Worm (Caenorhabditis elegans): ENCODE data around the gene svop-1.

svop-1 gene

DNA sequence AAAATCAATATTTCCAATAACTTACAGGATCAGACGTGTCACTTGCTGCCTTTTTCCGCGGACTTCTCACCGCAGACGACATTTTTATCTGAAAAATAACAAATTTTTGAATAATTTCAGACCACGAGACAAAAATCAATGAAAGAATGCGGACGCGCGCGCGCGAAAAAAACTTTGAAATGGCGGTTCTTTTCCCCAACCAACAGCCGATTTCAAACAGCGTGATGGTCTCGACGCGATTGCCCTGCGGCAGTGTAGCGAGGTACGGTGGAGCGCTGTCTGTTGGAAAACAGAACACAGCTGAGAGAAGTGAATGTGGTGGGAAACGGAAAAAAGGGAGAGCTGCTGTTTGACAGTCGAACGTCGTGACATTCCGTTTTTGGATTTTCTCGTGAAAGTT is 18.8 kb upstream of the svop-1 start, which contains the start of gene lin-9:
lin-9 (minus strand) TSS at position 88 of the 400 bp plus-strand sequence.
- TF ChIP-seq hnd-1 (tag; optimal IDR thresholded peaks at IDR 0.05) (no peak), pes-1 (GFP tag; IDR thresholded peaks at IDR 0.05) (peak; percentile 36; the same call in 1 of the 2 replicates), F13C5.2 (tag; optimal IDR thresholded peaks at IDR 0.05) (peak; percentile 77), ceh-36 (tag; optimal IDR thresholded peaks at IDR 0.05) (no peak), hmg-4 (GFP tag; optimal IDR thresholded peaks at IDR 0.05) (peak; percentile 70), ceh-13 (GFP tag; optimal IDR thresholded peaks at IDR 0.05) (no peak), sea-1 (GFP tag; conservative IDR thresholded peaks at IDR 0.05) (no peak), tra-4 (tag; optimal IDR thresholded peaks at IDR 0.05) (no peak), scrt-1 (GFP tag; IDR thresholded peaks at IDR 0.05) (no peak)

DNA sequence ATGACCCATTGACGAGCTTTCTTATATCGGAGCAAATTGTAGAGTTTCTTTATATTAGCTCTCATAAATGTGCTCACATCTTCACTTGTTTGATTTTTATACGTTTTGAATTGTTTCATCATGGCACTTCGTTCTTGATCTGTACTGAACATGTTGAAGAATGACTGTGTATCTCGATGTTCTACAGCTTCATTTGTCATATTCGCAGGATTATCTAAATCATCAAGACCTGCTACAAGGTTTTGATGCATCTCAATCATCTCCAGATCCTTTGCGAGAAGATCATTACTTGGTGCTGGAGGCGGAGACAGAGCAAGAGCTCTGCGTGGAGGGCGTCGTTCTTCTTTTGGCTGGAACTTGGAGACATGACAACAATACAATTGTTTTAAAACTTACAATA is 18.0 kb upstream of the svop-1 start:
- TF ChIP-seq aly-1 (tag; optimal IDR thresholded peaks at IDR 0.05) (no peak), sea-1 (GFP tag; conservative IDR thresholded peaks at IDR 0.05) (no peak), scrt-1 (GFP tag; IDR thresholded peaks at IDR 0.05) (no peak), B0310.2 (tag; optimal IDR thresholded peaks at IDR 0.05) (no peak), tbx-37 (GFP tag; conservative IDR thresholded peaks at IDR 0.05) (no peak), flt-1 (GFP tag; IDR thresholded peaks at IDR 0.05) (no peak), F13C5.2 (tag; optimal IDR thresholded peaks at IDR 0.05) (no peak), tra-4 (tag; optimal IDR thresholded peaks at IDR 0.05) (no peak), hnd-1 (tag; optimal IDR thresholded peaks at IDR 0.05) (no peak), tbx-11 (GFP tag; IDR thresholded peaks at IDR 0.05) (no peak), hmbx-1 (tag; optimal IDR thresholded peaks at IDR 0.05) (no peak), hmg-4 (GFP tag; optimal IDR thresholded peaks at IDR 0.05) (no peak), ama-1 (optimal IDR thresholded peaks at IDR 0.05) (no peak), ceh-13 (GFP tag; optimal IDR thresholded peaks at IDR 0.05) (no peak), pes-1 (GFP tag; IDR thresholded peaks at IDR 0.05) (no peak), ceh-36 (tag; optimal IDR thresholded peaks at IDR 0.05) (no peak), ets-7 (tag; optimal IDR thresholded peaks at IDR 0.05) (no peak)

ce11 chrIII:8901078-8901477 is 15.8 kb upstream of the svop-1 start:
- TF ChIP-seq flt-1 (GFP tag; IDR thresholded peaks at IDR 0.05) (peak; percentile 65; the same call in 1 of the 2 replicates), sea-1 (GFP tag; conservative IDR thresholded peaks at IDR 0.05) (0 out of 2 replicates have a peak, but pooled peaks have one; percentile 34), pes-1 (GFP tag; IDR thresholded peaks at IDR 0.05) (peak; percentile 66), tbx-11 (GFP tag; IDR thresholded peaks at IDR 0.05) (peak; percentile 19; the same call in 1 of the 2 replicates)

DNA sequence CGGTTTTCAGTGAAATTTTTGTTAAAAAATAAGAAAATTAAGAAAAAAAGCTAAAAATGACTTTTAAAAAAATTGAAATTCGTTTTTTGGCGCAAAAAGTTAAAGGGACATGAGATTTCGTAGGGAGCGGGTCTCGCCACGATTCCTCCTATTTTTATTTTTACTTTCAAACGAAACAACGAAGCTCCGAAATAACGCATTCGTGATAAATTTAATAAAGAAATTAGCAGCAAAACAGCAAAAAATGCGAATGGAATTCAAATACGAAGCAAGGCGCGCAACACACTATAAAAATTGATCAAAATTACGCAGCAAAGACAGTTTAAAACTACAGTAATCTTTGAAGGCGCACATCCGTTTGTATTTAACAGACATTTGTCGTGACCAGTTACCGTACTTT is 14.5 kb upstream of the svop-1 start:
- no peak for TF ChIP-seq F13C5.2 (tag; optimal IDR thresholded peaks at IDR 0.05)
- TF ChIP-seq flt-1 (GFP tag; IDR thresholded peaks at IDR 0.05) = no peak
- TF ChIP-seq ceh-13 (GFP tag; optimal IDR thresholded peaks at IDR 0.05) = no peak
- TF ChIP-seq aly-1 (tag; optimal IDR thresholded peaks at IDR 0.05) = no peak
- no peak for TF ChIP-seq tra-4 (tag; optimal IDR thresholded peaks at IDR 0.05)
- TF ChIP-seq tbx-37 (GFP tag; conservative IDR thresholded peaks at IDR 0.05) = no peak
- TF ChIP-seq pes-1 (GFP tag; IDR thresholded peaks at IDR 0.05) = no peak
- TF ChIP-seq hmg-4 (GFP tag; optimal IDR thresholded peaks at IDR 0.05) = no peak
- TF ChIP-seq hmbx-1 (tag; optimal IDR thresholded peaks at IDR 0.05) = no peak
- TF ChIP-seq ceh-36 (tag; optimal IDR thresholded peaks at IDR 0.05) = no peak
- no peak for TF ChIP-seq ama-1 (optimal IDR thresholded peaks at IDR 0.05)
- no peak for TF ChIP-seq tbx-11 (GFP tag; IDR thresholded peaks at IDR 0.05)

DNA sequence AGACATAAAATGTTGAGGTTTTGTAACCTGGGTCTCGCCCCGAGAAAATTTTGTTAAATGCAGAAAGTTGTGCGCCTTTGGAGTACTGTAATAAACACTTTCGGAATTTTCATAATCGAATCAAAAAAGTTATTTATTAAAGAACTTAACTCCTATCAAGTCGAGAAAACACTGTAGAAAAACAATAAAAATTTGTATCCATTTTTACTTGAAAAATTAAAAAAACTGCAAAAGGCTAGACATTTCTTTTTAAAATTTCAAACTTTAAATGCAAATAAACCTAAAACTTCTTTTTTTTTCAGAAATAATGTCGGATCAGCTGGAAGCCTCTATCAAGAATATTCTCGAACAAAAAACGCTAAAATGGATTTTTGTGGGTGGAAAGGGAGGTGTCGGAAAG is 9.5 kb upstream of the svop-1 start, which contains the start of gene asna-1:
asna-1 (plus strand) TSS at position 301 of the 400 bp plus-strand sequence.
- TF ChIP-seq hmg-4 (GFP tag; optimal IDR thresholded peaks at IDR 0.05) (no peak), ama-1 (optimal IDR thresholded peaks at IDR 0.05) (no peak), B0310.2 (tag; optimal IDR thresholded peaks at IDR 0.05) (no peak), pes-1 (GFP tag; IDR thresholded peaks at IDR 0.05) (no peak; the same call in 1 of the 2 replicates), aly-1 (tag; optimal IDR thresholded peaks at IDR 0.05) (no peak)

ce11 chrIII:8893464-8893863 is 8.2 kb upstream of the svop-1 start, which contains the start of gene ZK637.4:
Gene ZK637.4 (plus strand): TSS chrIII:8893764.
- TF ChIP-seq tbx-37 (GFP tag; conservative IDR thresholded peaks at IDR 0.05) = no peak
- TF ChIP-seq F13C5.2 (tag; optimal IDR thresholded peaks at IDR 0.05) = no peak
- no peak for TF ChIP-seq sea-1 (GFP tag; conservative IDR thresholded peaks at IDR 0.05)
- TF ChIP-seq aly-1 (tag; optimal IDR thresholded peaks at IDR 0.05) = no peak
- TF ChIP-seq hmg-4 (GFP tag; optimal IDR thresholded peaks at IDR 0.05) = no peak
- TF ChIP-seq hnd-1 (tag; optimal IDR thresholded peaks at IDR 0.05) = no peak
- no peak for TF ChIP-seq scrt-1 (GFP tag; IDR thresholded peaks at IDR 0.05)
- TF ChIP-seq ceh-36 (tag; optimal IDR thresholded peaks at IDR 0.05) = no peak
- no peak for TF ChIP-seq flt-1 (GFP tag; IDR thresholded peaks at IDR 0.05)
- TF ChIP-seq hmbx-1 (tag; optimal IDR thresholded peaks at IDR 0.05) = no peak
- no peak for TF ChIP-seq B0310.2 (tag; optimal IDR thresholded peaks at IDR 0.05)
- TF ChIP-seq tbx-11 (GFP tag; IDR thresholded peaks at IDR 0.05) = no peak
- no peak for TF ChIP-seq ets-7 (tag; optimal IDR thresholded peaks at IDR 0.05)
- TF ChIP-seq pes-1 (GFP tag; IDR thresholded peaks at IDR 0.05) = no peak

DNA sequence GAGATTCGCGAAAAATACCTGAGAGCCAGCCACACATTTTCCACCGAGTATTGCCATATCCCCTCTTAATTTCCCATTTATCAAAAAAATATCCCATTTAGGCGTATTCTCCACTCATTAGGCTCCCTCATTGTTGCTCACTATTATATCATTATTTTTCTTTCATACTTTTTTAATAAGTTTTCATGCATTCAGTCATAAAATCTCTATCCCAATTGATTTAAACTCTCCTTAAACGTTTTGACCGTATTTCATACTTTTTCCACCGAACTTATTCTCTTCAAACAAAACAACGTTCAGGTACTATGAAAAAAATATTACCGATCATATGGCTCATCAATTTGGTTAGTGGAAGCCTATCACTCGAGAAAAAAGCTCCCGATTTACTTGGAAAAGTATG is 4.6 kb upstream of the svop-1 start, which contains the start of gene lnkn-1:
lnkn-1 (plus strand) TSS at position 301 of the 400 bp plus-strand sequence.
- TF ChIP-seq aly-1 (tag; optimal IDR thresholded peaks at IDR 0.05) (no peak), pes-1 (GFP tag; IDR thresholded peaks at IDR 0.05) (no peak), ets-7 (tag; optimal IDR thresholded peaks at IDR 0.05) (no peak), hmbx-1 (tag; optimal IDR thresholded peaks at IDR 0.05) (no peak), tbx-37 (GFP tag; conservative IDR thresholded peaks at IDR 0.05) (no peak), hmg-4 (GFP tag; optimal IDR thresholded peaks at IDR 0.05) (no peak), B0310.2 (tag; optimal IDR thresholded peaks at IDR 0.05) (no peak), scrt-1 (GFP tag; IDR thresholded peaks at IDR 0.05) (no peak), ama-1 (optimal IDR thresholded peaks at IDR 0.05) (no peak), flt-1 (GFP tag; IDR thresholded peaks at IDR 0.05) (no peak), sea-1 (GFP tag; conservative IDR thresholded peaks at IDR 0.05) (no peak), F13C5.2 (tag; optimal IDR thresholded peaks at IDR 0.05) (no peak), ceh-13 (GFP tag; optimal IDR thresholded peaks at IDR 0.05) (no peak), tra-4 (tag; optimal IDR thresholded peaks at IDR 0.05) (no peak), ceh-36 (tag; optimal IDR thresholded peaks at IDR 0.05) (no peak)
